Fruit fly (Drosophila melanogaster): ENCODE data around the gene CG12817.

DNA sequence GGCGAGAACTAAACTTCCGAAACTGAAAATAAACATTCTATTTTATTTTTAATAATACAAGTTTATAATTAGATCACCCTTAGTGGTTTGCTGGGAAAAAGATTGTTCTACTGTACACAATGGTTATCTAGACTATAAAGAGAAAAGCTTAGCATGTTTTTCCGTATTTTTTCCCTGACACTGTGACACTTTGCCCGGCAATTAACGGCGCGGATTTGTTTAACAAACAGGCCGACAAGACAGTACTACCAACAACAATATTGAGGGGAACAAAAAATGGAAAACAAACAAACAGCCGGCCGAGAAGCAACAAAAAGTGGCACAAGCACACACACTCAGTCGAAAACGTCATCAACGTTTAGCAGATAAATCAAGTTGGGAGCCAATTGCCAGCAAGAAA lies 17.8 kb downstream of the CG12817 start:
- TF ChIP-seq psq (optimal IDR thresholded peaks at IDR 0.05) = no peak
- no peak for TF ChIP-seq ttk (optimal IDR thresholded peaks at IDR 0.05)
- no peak for TF ChIP-seq insv (optimal IDR thresholded peaks at IDR 0.05)
- TF ChIP-seq Sin3A (optimal IDR thresholded peaks at IDR 0.05) = no peak
